Worm (Caenorhabditis elegans) whole organism, late embryonic: Measurements from ENCODE around the gene sdz-5.

Experiments
- T23F11.4 ChIP-seq: fragments of 200-800 bp; sonication (Bioruptor generic); optimal IDR thresholded peaks from 2 replicates; lab custom pipeline; 2018; ENCODE audit warnings: mild to moderate bottlenecking, missing genetic modification characterization, missing compliant biosample characterization
- Y22D7AL.16 ChIP-seq: sonication (generic microtip); optimal IDR thresholded peaks from 2 replicates; lab custom pipeline; 2016; ENCODE audit warnings: missing genetic modification characterization, missing compliant biosample characterization
- ceh-14 ChIP-seq: sonication (generic microtip); optimal IDR thresholded peaks from 2 replicates; lab custom pipeline; 2016; ENCODE audit warnings: missing genotype, missing genetic modification characterization, missing compliant biosample characterization
- ceh-34 ChIP-seq: sonication (generic microtip); optimal IDR thresholded peaks from 2 replicates; lab custom pipeline; 2016; ENCODE audit warnings: mild to moderate bottlenecking, missing genetic modification characterization, missing compliant biosample characterization
- elt-2 ChIP-seq: sonication (generic microtip); optimal IDR thresholded peaks from 2 replicates; lab custom pipeline; 2016; ENCODE audit warnings: missing genetic modification reagents, missing genetic modification characterization, missing compliant biosample characterization
- hlh-30 ChIP-seq: sonication (generic microtip); optimal IDR thresholded peaks from 2 replicates; lab custom pipeline; 2017; ENCODE audit warnings: antibody characterized with exemption, missing genetic modification characterization, missing compliant biosample characterization; ENCODE audit not compliant: insufficient read depth
- lim-6 ChIP-seq: sonication (generic microtip); optimal IDR thresholded peaks from 2 replicates; lab custom pipeline; 2016; ENCODE audit warnings: missing genetic modification characterization, missing compliant biosample characterization
- madf-2 ChIP-seq: sonication (generic microtip); optimal IDR thresholded peaks from 2 replicates; lab custom pipeline; 2017; ENCODE audit warnings: missing genetic modification characterization, missing compliant biosample characterization
- nfya-1 ChIP-seq: sonication (generic microtip); optimal IDR thresholded peaks from 2 replicates; lab custom pipeline; 2017; ENCODE audit warnings: missing genetic modification characterization, mild to moderate bottlenecking, missing compliant biosample characterization, antibody characterized with exemption, moderate library complexity
- nhr-11 ChIP-seq: fragments of 150-350 bp; optimal IDR thresholded peaks from 2 replicates; lab custom pipeline; 2014; ENCODE audit warnings: missing biosample characterization, missing genetic modification characterization
- sox-4 ChIP-seq: sonication (generic microtip); optimal IDR thresholded peaks from 2 replicates; lab custom pipeline; 2017; ENCODE audit warnings: mild to moderate bottlenecking, missing genetic modification characterization, inconsistent platforms, missing compliant biosample characterization
- syd-9 ChIP-seq: sonication (generic microtip); optimal IDR thresholded peaks from 2 replicates; lab custom pipeline; 2016; ENCODE audit warnings: mild to moderate bottlenecking, missing genetic modification characterization, moderate library complexity, missing compliant biosample characterization
- tbx-7 ChIP-seq: sonication (generic microtip); optimal IDR thresholded peaks from 2 replicates; lab custom pipeline; 2016; ENCODE audit warnings: missing genotype, missing genetic modification characterization, missing compliant biosample characterization

DNA sequence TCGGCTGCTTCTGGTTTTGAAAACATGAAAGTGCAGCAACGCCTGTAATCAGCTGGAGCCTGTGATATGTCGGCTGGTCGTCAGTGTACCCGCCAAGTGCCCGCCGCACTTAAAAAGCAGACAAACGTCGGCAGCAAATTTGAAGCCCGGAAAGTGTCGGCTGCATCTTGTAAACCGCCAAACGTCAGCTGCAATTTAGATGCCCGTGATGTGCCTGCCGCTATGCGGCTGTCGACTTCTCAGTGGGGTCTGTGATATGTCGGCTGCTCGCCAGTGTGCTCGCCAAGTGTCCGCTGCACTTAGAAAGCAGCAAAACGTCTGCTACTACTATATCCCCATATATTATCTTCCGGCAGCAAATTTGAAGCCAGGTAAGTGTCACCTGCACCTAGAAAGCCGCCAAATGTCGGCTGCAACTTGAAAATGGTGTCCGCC, 21.4 kb upstream of the sdz-5 start:
- no peak for TF ChIP-seq nfya-1 (tag; lab: Kevin White, UChicago)
- no peak for TF ChIP-seq Y22D7AL.16 (tag; lab: Kevin White, UChicago)
- no peak for TF ChIP-seq ceh-14 (tag; lab: Kevin White, UChicago)
- TF ChIP-seq ceh-34 (tag; lab: Kevin White, UChicago), result no peak
- TF ChIP-seq hlh-30 (tag; lab: Kevin White, UChicago), result no peak
- no peak for TF ChIP-seq syd-9
- TF ChIP-seq lim-6 (tag; lab: Kevin White, UChicago), result no peak
- no peak for TF ChIP-seq nhr-11 (tag; lab: Kevin White, UChicago)
- no peak for TF ChIP-seq T23F11.4 (GFP tag; lab: Kevin White, UChicago)
- TF ChIP-seq tbx-7 (tag; lab: Kevin White, UChicago), result no peak
- TF ChIP-seq sox-4 (tag; lab: Kevin White, UChicago), result no peak
- no peak for TF ChIP-seq elt-2 (tag; lab: Kevin White, UChicago)
- TF ChIP-seq madf-2 (tag; lab: Kevin White, UChicago), result no peak
